Worm (Caenorhabditis elegans) whole organism, midembryonic: ENCODE data around the gene shc-2.

ENCODE experiments used
- cog-1 ChIP-seq: sonication (generic microtip); optimal IDR thresholded peaks from 2 replicates; lab custom pipeline; 2016; ENCODE audit warnings: missing genetic modification characterization, missing compliant biosample characterization
- med-1 ChIP-seq: sonication (generic microtip); optimal IDR thresholded peaks from 2 replicates; lab custom pipeline; 2017; ENCODE audit warnings: missing genetic modification characterization, mild to moderate bottlenecking, missing compliant biosample characterization, antibody characterized with exemption, missing genetic modification reagents; ENCODE audit not compliant: insufficient read depth
- tab-1 ChIP-seq: fragments of 200-800 bp; sonication (Bioruptor generic); IDR thresholded peaks from 2 replicates; pipeline ENCODE4 v1.3.6; 2022; ENCODE audit warnings: missing genetic modification characterization, missing compliant biosample characterization

DNA sequence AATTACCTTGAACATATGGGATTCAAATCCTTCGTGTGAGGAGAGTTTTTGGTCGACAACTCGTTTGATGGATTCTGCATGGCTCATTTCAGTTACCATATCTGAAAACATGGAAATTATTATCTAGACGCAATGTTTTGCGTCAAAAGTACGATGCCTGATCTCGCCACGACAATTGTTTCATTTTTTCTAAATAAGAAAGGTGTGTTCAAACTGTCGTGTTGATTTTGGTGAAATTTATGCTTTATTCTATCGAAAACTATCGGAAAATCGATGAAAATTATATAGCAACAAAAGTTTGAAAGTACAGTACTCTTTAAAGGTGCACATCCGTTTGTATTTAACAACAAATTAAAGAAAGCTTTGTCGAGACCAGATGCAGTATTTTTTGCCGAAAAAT, 27.9 kb upstream of the shc-2 start, which contains the start of gene cblc-1:
- no peak for TF ChIP-seq cog-1
- TF ChIP-seq med-1 (GFP tag; lab: Kevin White, UChicago): no peak
- no peak for TF ChIP-seq tab-1 (GFP tag; lab: Robert Waterston, UW)
